Worm (Caenorhabditis elegans) whole organism, L1 larva: ENCODE measurements around the gene T08B1.4.

ENCODE experiments used
- aly-2 ChIP-seq: fragments of 150-350 bp; optimal IDR thresholded peaks from 2 replicates; lab custom pipeline; 2014; ENCODE audit warnings: missing biosample characterization, missing genetic modification characterization
- ama-1 ChIP-seq: fragments of 150-350 bp; optimal IDR thresholded peaks from 2 replicates; lab custom pipeline; 2014
- lin-15B ChIP-seq: fragments of 150-350 bp; sonication (generic microtip); optimal IDR thresholded peaks from 3 replicates; lab custom pipeline; 2014; ENCODE audit warnings: missing biosample characterization, missing genetic modification characterization
- lsy-2 ChIP-seq, 2 experiments: fragments of 150-350 bp; optimal IDR thresholded peaks; 2 replicates each; lab custom pipeline; 2014; ENCODE audit warnings: missing biosample characterization in 2 of 2, missing genetic modification characterization in 2 of 2
- pqm-1 ChIP-seq: sonication (generic microtip); optimal IDR thresholded peaks from 3 replicates; lab custom pipeline; 2017; ENCODE audit warnings: missing biosample characterization, missing genetic modification characterization
- tbx-2 ChIP-seq: sonication (generic microtip); optimal IDR thresholded peaks from 2 replicates; lab custom pipeline; 2016; ENCODE audit warnings: missing genetic modification characterization, missing compliant biosample characterization
- ztf-11 ChIP-seq, 2 experiments: sonication (generic microtip); optimal IDR thresholded peaks; 2 replicates each; lab custom pipeline; 2016 to 2017; ENCODE audit warnings: missing genetic modification characterization in 2 of 2, missing biosample characterization in 1 of 2, missing compliant biosample characterization in 1 of 2

ce11 chrV:2021283-2021682, 42.2 kb downstream of the T08B1.4 start:
- TF ChIP-seq pqm-1 (tag; lab: Kevin White, UChicago): no peak
- no peak for TF ChIP-seq lsy-2 (tag; optimal IDR thresholded peaks at IDR 0.05; lab: Kevin White, UChicago)
- no peak for TF ChIP-seq ama-1
- no peak for TF ChIP-seq tbx-2 (tag; lab: Kevin White, UChicago)
- TF ChIP-seq lin-15B: no peak
- TF ChIP-seq ztf-11 (tag; optimal IDR thresholded peaks at IDR 0.05; lab: Kevin White, UChicago): no peak
- TF ChIP-seq aly-2 (tag; lab: Kevin White, UChicago): no peak
